Worm (Caenorhabditis elegans): Measurements from ENCODE around the gene Y71H2AM.14.
"Not testable (repeated sequence)": the region's sequence is repeated elsewhere in the genome, so short reads cannot be mapped to it uniquely, and the experiment has no call there.

Y71H2AM.14 gene

DNA sequence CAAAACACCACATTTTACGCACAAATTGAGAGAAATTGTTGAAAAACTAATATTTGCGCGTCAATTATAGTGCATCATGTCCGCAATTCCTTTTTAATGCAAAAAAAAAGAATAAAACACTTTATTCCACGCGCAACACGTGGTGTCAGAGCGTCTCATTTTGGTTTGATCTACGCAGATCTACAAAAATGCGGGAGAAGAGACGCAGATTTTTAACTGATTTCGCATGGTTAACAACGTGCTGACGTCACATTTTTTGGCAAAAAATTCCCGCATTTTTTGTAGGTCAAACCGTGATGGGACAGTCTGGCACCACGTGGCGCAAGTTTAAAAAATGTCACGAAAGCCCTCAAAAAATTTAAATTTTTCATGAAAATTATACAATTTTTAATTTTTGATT lies 36.2 kb downstream of the Y71H2AM.14 start:
- TF ChIP-seq tbx-37 (GFP tag; conservative IDR thresholded peaks at IDR 0.05) = no peak
- TF ChIP-seq hmg-4 (GFP tag; optimal IDR thresholded peaks at IDR 0.05) = no peak
- no peak for TF ChIP-seq pes-1 (GFP tag; IDR thresholded peaks at IDR 0.05)
- TF ChIP-seq ceh-13 (GFP tag; optimal IDR thresholded peaks at IDR 0.05) = no peak
- TF ChIP-seq F13C5.2 (tag; optimal IDR thresholded peaks at IDR 0.05) = no peak
- no peak for TF ChIP-seq ceh-36 (tag; optimal IDR thresholded peaks at IDR 0.05)
- TF ChIP-seq flt-1 (GFP tag; IDR thresholded peaks at IDR 0.05) = no peak
- no peak for TF ChIP-seq B0310.2 (tag; optimal IDR thresholded peaks at IDR 0.05)

ce11 chrIII:2700637-2701036 lies 45.8 kb downstream of the Y71H2AM.14 start, which contains the start of gene set-27:
Gene set-27 (plus strand): TSS chrIII:2700937.
- TF ChIP-seq B0310.2 (tag; optimal IDR thresholded peaks at IDR 0.05) = no peak
- TF ChIP-seq F13C5.2 (tag; optimal IDR thresholded peaks at IDR 0.05) = no peak
- TF ChIP-seq ets-7 (tag; optimal IDR thresholded peaks at IDR 0.05) = no peak
- TF ChIP-seq hmg-4 (GFP tag; optimal IDR thresholded peaks at IDR 0.05) = no peak
- no peak for TF ChIP-seq aly-1 (tag; optimal IDR thresholded peaks at IDR 0.05)
- TF ChIP-seq ceh-36 (tag; optimal IDR thresholded peaks at IDR 0.05) = no peak
- no peak for TF ChIP-seq ama-1 (optimal IDR thresholded peaks at IDR 0.05)
- TF ChIP-seq ceh-13 (GFP tag; optimal IDR thresholded peaks at IDR 0.05) = no peak
- TF ChIP-seq hmbx-1 (tag; optimal IDR thresholded peaks at IDR 0.05) = no peak
- TF ChIP-seq flt-1 (GFP tag; IDR thresholded peaks at IDR 0.05) = no peak
- TF ChIP-seq pes-1 (GFP tag; IDR thresholded peaks at IDR 0.05) = no peak
- TF ChIP-seq tra-4 (tag; optimal IDR thresholded peaks at IDR 0.05) = no peak
- no peak for TF ChIP-seq sea-1 (GFP tag; conservative IDR thresholded peaks at IDR 0.05)
- no peak for TF ChIP-seq hnd-1 (tag; optimal IDR thresholded peaks at IDR 0.05)

DNA sequence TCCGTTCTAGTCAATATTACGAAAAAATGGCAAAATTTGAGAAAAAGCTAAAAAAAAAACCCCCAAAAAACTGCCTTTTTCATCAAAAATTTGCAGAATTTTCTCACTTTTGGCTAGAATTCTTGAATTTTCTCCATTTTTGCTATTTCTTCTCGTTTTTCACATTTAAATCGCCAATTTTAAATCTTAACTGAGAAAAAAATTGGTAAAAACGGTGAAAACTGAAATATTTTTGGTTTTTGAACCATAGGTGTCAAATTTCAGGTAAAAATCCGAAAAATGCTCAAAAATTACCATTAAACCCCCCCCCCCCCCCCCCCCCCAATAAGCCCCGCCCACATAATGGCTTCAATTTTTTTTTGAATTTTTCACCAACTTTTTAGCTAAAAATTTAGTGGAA lies 47.1 kb downstream of the Y71H2AM.14 start, which contains the start of gene cox-6B:
TSS of gene cox-6B (plus strand) at position 301 of the 400 bp plus-strand sequence.
- TF ChIP-seq B0310.2 (tag; optimal IDR thresholded peaks at IDR 0.05); tbx-37 (GFP tag; conservative IDR thresholded peaks at IDR 0.05); hmg-4 (GFP tag; optimal IDR thresholded peaks at IDR 0.05): not testable (repeated sequence)

- TF ChIP-seq hnd-1 (tag; optimal IDR thresholded peaks at IDR 0.05) (no peak), ama-1 (optimal IDR thresholded peaks at IDR 0.05) (no peak), hmbx-1 (tag; optimal IDR thresholded peaks at IDR 0.05) (no peak), aly-1 (tag; optimal IDR thresholded peaks at IDR 0.05) (no peak), tra-4 (tag; optimal IDR thresholded peaks at IDR 0.05) (no peak)
Observed at ce11 chrIII:2698740-2699139, 47.7 kb downstream of the Y71H2AM.14 start, which contains the start of gene slc-30A9. Gene slc-30A9 (minus strand): TSS chrIII:2698817.

All from whole organism, early embryonic.